Worm (Caenorhabditis elegans) whole organism, young adult: ENCODE measurements around the gene Y54E2A.9.

ENCODE experiments used
- B0019.2 ChIP-seq: fragments of 200-800 bp; sonication (Bioruptor generic); conservative IDR thresholded peaks from 2 replicates; pipeline ENCODE4 v1.3.6; 2022; ENCODE audit warnings: missing genetic modification reagents, missing genetic modification characterization, missing compliant biosample characterization
- B0035.1 ChIP-seq: sonication (generic microtip); optimal IDR thresholded peaks from 2 replicates; lab custom pipeline; 2016; ENCODE audit warnings: missing genetic modification characterization, mild to moderate bottlenecking, missing compliant biosample characterization, missing genotype, missing genetic modification reagents
- B0261.1 ChIP-seq: sonication (generic microtip); optimal IDR thresholded peaks from 2 replicates; lab custom pipeline; 2016; ENCODE audit warnings: mild to moderate bottlenecking, missing genetic modification characterization, moderate library complexity, missing compliant biosample characterization
- C17E4.6 ChIP-seq: fragments of 200-800 bp; sonication (Bioruptor generic); IDR thresholded peaks from 2 replicates; pipeline ENCODE4 v1.3.6; 2022; ENCODE audit warnings: missing genetic modification reagents, missing genetic modification characterization, missing compliant biosample characterization
- D2030.7 ChIP-seq: fragments of 200-800 bp; sonication (Bioruptor generic); IDR thresholded peaks from 2 replicates; pipeline ENCODE4 v1.3.6; 2022; ENCODE audit warnings: missing genetic modification reagents, missing genetic modification characterization, missing compliant biosample characterization
- F22D6.2 ChIP-seq: sonication (generic microtip); optimal IDR thresholded peaks from 2 replicates; lab custom pipeline; 2016; ENCODE audit warnings: mild to moderate bottlenecking, missing genetic modification characterization, missing compliant biosample characterization
- F55B11.4 ChIP-seq: sonication (generic microtip); optimal IDR thresholded peaks from 2 replicates; lab custom pipeline; 2016; ENCODE audit warnings: missing compliant biosample characterization, missing genetic modification characterization, borderline replicate concordance; ENCODE audit not compliant: insufficient read depth
- F57C9.4 ChIP-seq: sonication (generic microtip); optimal IDR thresholded peaks from 2 replicates; lab custom pipeline; 2017; ENCODE audit warnings: mild to moderate bottlenecking, missing genetic modification characterization, missing compliant biosample characterization
- K11D2.4 ChIP-seq: fragments of 200-800 bp; sonication (Bioruptor generic); IDR thresholded peaks from 2 replicates; pipeline ENCODE4 v1.3.6; 2022; ENCODE audit warnings: missing genetic modification reagents, missing genetic modification characterization, missing compliant biosample characterization
- T26A5.8 ChIP-seq: sonication (generic microtip); optimal IDR thresholded peaks from 2 replicates; lab custom pipeline; 2016; ENCODE audit warnings: missing genetic modification characterization, missing compliant biosample characterization
- Y56A3A.18 ChIP-seq: fragments of 200-800 bp; sonication (Bioruptor generic); IDR thresholded peaks from 2 replicates; pipeline ENCODE4 v1.3.6; 2022; ENCODE audit warnings: missing genetic modification reagents, missing genetic modification characterization, missing compliant biosample characterization
- Y67H2A.10 ChIP-seq: fragments of 200-800 bp; sonication (Bioruptor generic); conservative IDR thresholded peaks from 2 replicates; pipeline ENCODE4 v1.3.6; 2022; ENCODE audit warnings: missing genetic modification reagents, missing genetic modification characterization, missing compliant biosample characterization
- akir-1 ChIP-seq: fragments of 200-800 bp; sonication (Bioruptor generic); optimal IDR thresholded peaks from 2 replicates; lab custom pipeline; 2018; ENCODE audit warnings: mild to moderate bottlenecking, missing genetic modification characterization, moderate library complexity, missing compliant biosample characterization
- cebp-2 ChIP-seq: fragments of 200-800 bp; sonication (Bioruptor generic); IDR thresholded peaks from 2 replicates; pipeline ENCODE4 v1.3.6; 2022; ENCODE audit warnings: missing genetic modification characterization, missing compliant biosample characterization
- ceh-27 ChIP-seq: fragments of 200-800 bp; sonication (Bioruptor generic); optimal IDR thresholded peaks from 2 replicates; lab custom pipeline; 2018; ENCODE audit warnings: mild to moderate bottlenecking, missing genetic modification characterization, moderate library complexity, missing compliant biosample characterization
- ceh-79 ChIP-seq: sonication (generic microtip); optimal IDR thresholded peaks from 2 replicates; lab custom pipeline; 2017; ENCODE audit warnings: mild to moderate bottlenecking, missing genetic modification characterization, missing compliant biosample characterization
- die-1 ChIP-seq: sonication (generic microtip); optimal IDR thresholded peaks from 2 replicates; lab custom pipeline; 2016; ENCODE audit warnings: missing genotype, mild to moderate bottlenecking, missing genetic modification characterization, missing compliant biosample characterization
- dpff-1 ChIP-seq: sonication (generic microtip); optimal IDR thresholded peaks from 2 replicates; lab custom pipeline; 2017; ENCODE audit warnings: mild to moderate bottlenecking, missing genetic modification characterization, missing compliant biosample characterization
- ekl-4 ChIP-seq: fragments of 200-800 bp; sonication (Bioruptor generic); IDR thresholded peaks from 2 replicates; pipeline ENCODE4 v1.3.6; 2022; ENCODE audit warnings: missing genetic modification reagents, missing genetic modification characterization, missing compliant biosample characterization
- gei-17 ChIP-seq: fragments of 200-800 bp; sonication (Bioruptor generic); optimal IDR thresholded peaks from 2 replicates; lab custom pipeline; 2018; ENCODE audit warnings: mild to moderate bottlenecking, missing genetic modification characterization, missing compliant biosample characterization
- hlh-26 ChIP-seq: fragments of 200-800 bp; sonication (Bioruptor generic); conservative IDR thresholded peaks from 2 replicates; pipeline ENCODE4 v1.3.6; 2022; ENCODE audit warnings: missing genetic modification reagents, missing genetic modification characterization, missing compliant biosample characterization
- hmg-1.2 ChIP-seq: fragments of 200-800 bp; sonication (Bioruptor generic); IDR thresholded peaks from 2 replicates; pipeline ENCODE4 v1.3.6; 2022; ENCODE audit warnings: missing genetic modification reagents, missing genetic modification characterization, missing compliant biosample characterization
- lin-26 ChIP-seq: fragments of 200-800 bp; sonication (Bioruptor generic); IDR thresholded peaks from 2 replicates; pipeline ENCODE4 v1.3.6; 2022; ENCODE audit warnings: missing genetic modification reagents, missing genetic modification characterization, missing compliant biosample characterization
- nfya-1 ChIP-seq: sonication (generic microtip); optimal IDR thresholded peaks from 2 replicates; lab custom pipeline; 2017; ENCODE audit warnings: antibody characterized with exemption, missing compliant biosample characterization, missing genetic modification characterization, borderline replicate concordance; ENCODE audit not compliant: insufficient read depth
- nfya-2 ChIP-seq: fragments of 200-800 bp; sonication (Bioruptor generic); IDR thresholded peaks from 2 replicates; pipeline ENCODE4 v1.3.6; 2022; ENCODE audit warnings: missing genetic modification reagents, missing genetic modification characterization, missing compliant biosample characterization
- nhr-80 ChIP-seq: sonication (generic microtip); optimal IDR thresholded peaks from 2 replicates; lab custom pipeline; 2016; ENCODE audit warnings: missing genetic modification characterization, missing compliant biosample characterization
- repo-1 ChIP-seq: sonication (generic microtip); optimal IDR thresholded peaks from 2 replicates; lab custom pipeline; 2017; ENCODE audit warnings: mild to moderate bottlenecking, missing genetic modification characterization, missing compliant biosample characterization
- rpc-1 ChIP-seq, 2 experiments: fragments of 150-350 bp in 1 of 2; sonication (generic microtip) in 1 of 2; optimal IDR thresholded peaks; 2 replicates each; lab custom pipeline; 2014 to 2018; ENCODE audit warnings: missing biosample characterization in 1 of 2, missing genetic modification characterization in 1 of 2, missing genetic modification reagents in 1 of 2, missing genotype in 1 of 2
- sea-2 ChIP-seq: fragments of 200-800 bp; sonication (Bioruptor generic); IDR thresholded peaks from 2 replicates; pipeline ENCODE4 v1.3.6; 2022; ENCODE audit warnings: missing genetic modification characterization, missing compliant biosample characterization
- snpc-1.3 ChIP-seq: sonication (generic microtip); optimal IDR thresholded peaks from 2 replicates; lab custom pipeline; 2017; ENCODE audit warnings: missing genetic modification characterization, mild to moderate bottlenecking, missing compliant biosample characterization, antibody characterized with exemption, moderate library complexity, missing genotype, missing genetic modification reagents; ENCODE audit not compliant: insufficient read depth
- somi-1 ChIP-seq: fragments of 200-800 bp; sonication (Bioruptor generic); optimal IDR thresholded peaks from 2 replicates; lab custom pipeline; 2018; ENCODE audit warnings: mild to moderate bottlenecking, missing genetic modification characterization, missing compliant biosample characterization
- unc-62 ChIP-seq: fragments of 150-350 bp; optimal IDR thresholded peaks from 2 replicates; lab custom pipeline; 2014; ENCODE audit warnings: missing biosample characterization, missing genetic modification reagents, missing genetic modification characterization
- zfh-2 ChIP-seq: fragments of 200-800 bp; sonication (Bioruptor generic); conservative IDR thresholded peaks from 2 replicates; pipeline ENCODE4 v1.3.6; 2022; ENCODE audit warnings: missing genetic modification reagents, missing genetic modification characterization, missing compliant biosample characterization
- zim-3 ChIP-seq: sonication (generic microtip); optimal IDR thresholded peaks from 2 replicates; lab custom pipeline; 2017; ENCODE audit warnings: mild to moderate bottlenecking, missing genetic modification characterization, moderate library complexity, missing compliant biosample characterization
- ztf-3 ChIP-seq: fragments of 200-800 bp; sonication (Bioruptor generic); optimal IDR thresholded peaks from 2 replicates; lab custom pipeline; 2018; ENCODE audit warnings: mild to moderate bottlenecking, missing genetic modification characterization, missing compliant biosample characterization

Y54E2A.9 gene

DNA sequence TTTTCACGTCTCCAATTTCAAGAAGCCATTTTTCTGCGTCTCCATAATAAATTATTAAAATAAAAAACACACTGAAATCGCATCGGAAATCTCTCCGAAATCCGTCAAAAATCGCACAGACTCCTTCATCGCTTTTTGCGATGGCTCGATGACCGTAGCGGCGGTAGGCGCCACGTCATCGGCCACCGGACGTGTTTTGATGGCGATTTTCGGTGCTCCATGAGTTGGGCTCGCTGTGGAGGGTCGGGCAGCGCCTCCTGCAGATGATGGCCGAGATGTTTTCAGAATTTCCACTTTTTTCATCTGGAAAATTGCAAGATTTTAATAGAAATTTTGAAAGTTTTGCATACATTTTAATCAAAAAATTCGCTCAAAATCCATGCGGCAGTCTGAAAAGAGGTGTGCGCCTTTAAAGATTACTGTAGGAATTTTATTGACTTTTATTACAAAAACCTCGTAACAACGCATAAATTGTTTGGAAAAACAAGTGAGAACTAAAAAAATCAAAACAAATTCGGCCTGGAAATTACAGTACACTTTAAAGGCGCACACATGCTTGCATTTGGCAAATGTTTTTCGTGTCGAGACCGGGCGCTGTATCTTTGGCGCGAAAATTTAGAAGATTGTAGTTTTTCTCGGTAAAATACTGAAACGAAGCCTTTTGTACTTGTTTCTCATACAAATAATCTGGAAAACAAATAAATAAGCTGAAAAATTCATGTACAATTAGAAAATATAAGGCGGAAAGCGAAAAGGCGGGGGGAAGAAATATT lies 33.4 kb downstream of the Y54E2A.9 start, which contains the start of gene smg-9 (continued):
- TF ChIP-seq ekl-4 (GFP tag; lab: Robert Waterston, UW), result no peak
- TF ChIP-seq ztf-3, result no peak
- no peak for TF ChIP-seq hlh-26

DNA sequence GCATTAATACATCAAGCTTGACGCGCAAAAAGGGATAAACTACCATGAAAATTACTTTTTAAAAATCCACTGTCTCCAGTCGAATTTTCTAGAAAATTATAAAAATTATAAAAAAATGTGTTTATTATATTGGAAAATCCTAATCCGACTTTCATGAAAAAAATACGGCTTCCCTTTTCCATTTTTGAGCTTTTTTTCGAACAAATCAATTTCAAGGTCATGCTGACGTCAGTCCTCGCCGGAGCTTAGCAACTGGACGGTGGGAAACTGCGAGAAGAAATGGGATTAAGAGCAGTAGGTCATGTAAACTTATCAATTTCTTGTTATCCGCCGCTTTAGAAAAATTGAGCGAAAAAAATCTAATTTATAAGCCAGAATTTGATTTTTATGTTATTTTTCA lies 40.7 kb downstream of the Y54E2A.9 start:
- no peak for TF ChIP-seq B0035.1 (tag; lab: Kevin White, UChicago)
- TF ChIP-seq akir-1, result no peak
- TF ChIP-seq B0019.2 (GFP tag; lab: Robert Waterston, UW), result no peak
- no peak for TF ChIP-seq ceh-79 (tag; lab: Kevin White, UChicago)
- no peak for TF ChIP-seq hlh-26
- TF ChIP-seq snpc-1.3 (tag; lab: Kevin White, UChicago), result no peak
- no peak for TF ChIP-seq nhr-80 (tag; lab: Kevin White, UChicago)
- no peak for TF ChIP-seq unc-62 (GFP tag; lab: Kevin White, UChicago)
- no peak for TF ChIP-seq F22D6.2 (tag; lab: Kevin White, UChicago)
- no peak for TF ChIP-seq K11D2.4
- no peak for TF ChIP-seq gei-17
- TF ChIP-seq repo-1 (tag; lab: Kevin White, UChicago), result no peak
- TF ChIP-seq B0261.1 (tag; lab: Kevin White, UChicago), result no peak
- no peak for TF ChIP-seq nfya-2 (GFP tag; lab: Robert Waterston, UW)
- TF ChIP-seq rpc-1 (optimal IDR thresholded peaks at IDR 0.05; lab: Kevin White, UChicago), result no peak
- TF ChIP-seq rpc-1 (tag; optimal IDR thresholded peaks at IDR 0.05; lab: Kevin White, UChicago), result no peak
- no peak for TF ChIP-seq ztf-3
- no peak for TF ChIP-seq T26A5.8 (tag; lab: Kevin White, UChicago)
- TF ChIP-seq zfh-2 (GFP tag; lab: Robert Waterston, UW), result no peak

DNA sequence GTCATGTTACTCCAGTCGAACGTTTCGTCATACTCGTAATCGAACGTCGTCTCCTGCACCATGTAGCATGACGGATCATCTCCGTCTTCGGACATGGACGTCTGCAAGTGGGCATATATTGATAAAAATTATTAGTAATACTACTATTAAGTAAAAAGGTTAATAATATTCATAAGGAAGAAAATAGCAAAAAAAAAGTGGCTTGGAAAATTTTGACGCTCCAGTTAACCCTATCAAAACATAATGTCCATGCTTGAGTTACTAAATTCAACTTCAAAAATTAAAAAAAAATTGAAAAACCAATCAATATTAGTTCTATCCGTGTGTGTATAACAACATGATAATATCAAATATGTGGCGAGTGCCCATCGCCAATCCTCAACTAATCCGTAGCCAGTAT lies 46.7 kb downstream of the Y54E2A.9 start, which contains the start of gene npr-34:
TSS of gene npr-34 (minus strand) at position 101 of the 400 bp plus-strand sequence.
- no peak for TF ChIP-seq cebp-2 (GFP tag; lab: Robert Waterston, UW)
- no peak for TF ChIP-seq nhr-80 (tag; lab: Kevin White, UChicago)
- TF ChIP-seq dpff-1 (tag; lab: Kevin White, UChicago), result no peak
- TF ChIP-seq lin-26 (GFP tag; lab: Robert Waterston, UW), result no peak
- no peak for TF ChIP-seq Y67H2A.10 (GFP tag; lab: Robert Waterston, UW)
- no peak for TF ChIP-seq zim-3
- TF ChIP-seq B0019.2 (GFP tag; lab: Robert Waterston, UW), result no peak
- TF ChIP-seq Y56A3A.18 (GFP tag; lab: Robert Waterston, UW), result no peak
- no peak for TF ChIP-seq F57C9.4 (tag; lab: Kevin White, UChicago)
- no peak for TF ChIP-seq sea-2 (GFP tag; lab: Robert Waterston, UW)
- no peak for TF ChIP-seq die-1 (tag; lab: Kevin White, UChicago)
- TF ChIP-seq hmg-1.2 (GFP tag; lab: Robert Waterston, UW), result no peak
- no peak for TF ChIP-seq F55B11.4 (tag; lab: Kevin White, UChicago)
- TF ChIP-seq nfya-1 (tag; lab: Kevin White, UChicago), result no peak
- TF ChIP-seq somi-1 (GFP tag; lab: Kevin White, UChicago), result no peak
- no peak for TF ChIP-seq D2030.7 (GFP tag; lab: Robert Waterston, UW)
- no peak for TF ChIP-seq C17E4.6
- TF ChIP-seq zfh-2 (GFP tag; lab: Robert Waterston, UW), result no peak
- TF ChIP-seq ceh-27 (GFP tag; lab: Kevin White, UChicago), result no peak
- no peak for TF ChIP-seq nfya-2 (GFP tag; lab: Robert Waterston, UW)
